Fruit fly (Drosophila melanogaster) whole organism, embryonic: ENCODE results near the gene Paf-AHalpha.

Experiments used
- Antp ChIP-seq: fragments of 200-800 bp; sonication (Bioruptor generic); optimal IDR thresholded peaks from 3 replicates; lab custom pipeline; 2016; ENCODE audit warnings: missing biosample characterization, missing genetic modification characterization
- CG10267 ChIP-seq: fragments of 200-800 bp; sonication (Bioruptor generic); optimal IDR thresholded peaks from 2 replicates; lab custom pipeline; 2018; ENCODE audit warnings: missing biosample characterization, mild to moderate bottlenecking, missing genetic modification characterization, moderate library complexity
- CG11247 ChIP-seq: fragments of 200-800 bp; sonication (Bioruptor generic); IDR thresholded peaks from 2 replicates; pipeline ENCODE4 v1.3.6; 2022; ENCODE audit warnings: missing biosample characterization, missing genetic modification characterization
- CG11456 ChIP-seq: fragments of 200-800 bp; sonication (Bioruptor generic); IDR thresholded peaks from 3 replicates; pipeline ENCODE4 v1.3.6; 2022; ENCODE audit warnings: missing biosample characterization, missing genetic modification characterization
- CG13624 ChIP-seq: fragments of 200-800 bp; sonication (Bioruptor generic); optimal IDR thresholded peaks from 2 replicates; lab custom pipeline; 2016; ENCODE audit warnings: missing biosample characterization, missing genetic modification characterization
- CG13775 ChIP-seq: fragments of 200-800 bp; sonication (Bioruptor generic); optimal IDR thresholded peaks from 3 replicates; lab custom pipeline; 2017; ENCODE audit warnings: missing biosample characterization, mild to moderate bottlenecking, missing genetic modification characterization
- CG1603 ChIP-seq: fragments of 200-800 bp; sonication (Bioruptor generic); optimal IDR thresholded peaks from 2 replicates; lab custom pipeline; 2019; ENCODE audit warnings: missing biosample characterization, mild to moderate bottlenecking, missing genetic modification characterization, moderate library complexity
- CG17186 ChIP-seq: fragments of 200-800 bp; sonication (Bioruptor generic); optimal IDR thresholded peaks from 3 replicates; lab custom pipeline; 2017; ENCODE audit warnings: missing biosample characterization, missing genetic modification reagents, missing genetic modification characterization
- CG17359 ChIP-seq: fragments of 200-800 bp; sonication (Bioruptor generic); optimal IDR thresholded peaks from 3 replicates; lab custom pipeline; 2018; ENCODE audit warnings: missing biosample characterization, mild to moderate bottlenecking, missing genetic modification characterization, moderate library complexity
- CG17829 ChIP-seq: fragments of 200-800 bp; optimal IDR thresholded peaks from 2 replicates; lab custom pipeline; 2019; ENCODE audit warnings: missing biosample characterization, mild to moderate bottlenecking, missing genetic modification characterization, moderate library complexity
- CG18011 ChIP-seq: fragments of 200-800 bp; sonication (Bioruptor generic); optimal IDR thresholded peaks from 2 replicates; lab custom pipeline; 2017; ENCODE audit warnings: missing biosample characterization, missing genetic modification characterization, mild to moderate bottlenecking, moderate library complexity, missing genotype
- CG2116 ChIP-seq: fragments of 200-800 bp; sonication (Bioruptor generic); optimal IDR thresholded peaks from 3 replicates; lab custom pipeline; 2018; ENCODE audit warnings: missing biosample characterization, mild to moderate bottlenecking, missing genetic modification characterization
- CG31441 ChIP-seq: fragments of 200-800 bp; sonication (Bioruptor generic); IDR thresholded peaks from 2 replicates; pipeline ENCODE4 v1.3.6; 2022; ENCODE audit warnings: missing biosample characterization, missing genetic modification characterization
- CG3726 ChIP-seq: fragments of 200-800 bp; sonication (Bioruptor generic); IDR thresholded peaks from 3 replicates; pipeline ENCODE4, ENCODE4 v1.3.6; 2022; ENCODE audit warnings: missing biosample characterization, missing genetic modification characterization
- CG4282 ChIP-seq: fragments of 200-800 bp; sonication (Bioruptor generic); optimal IDR thresholded peaks from 2 replicates; lab custom pipeline; 2016; ENCODE audit warnings: missing biosample characterization, missing genetic modification characterization
- CG6791 ChIP-seq: fragments of 200-800 bp; sonication (Bioruptor generic); IDR thresholded peaks from 3 replicates; pipeline ENCODE4 v1.3.6; 2022; ENCODE audit warnings: missing biosample characterization, missing genetic modification characterization; ENCODE audit not compliant: partially characterized antibody
- CG7372 ChIP-seq: fragments of 200-800 bp; sonication (Bioruptor generic); IDR thresholded peaks from 2 replicates; pipeline ENCODE4 v1.3.6; 2022; ENCODE audit warnings: missing biosample characterization, missing genetic modification characterization
- CG9797 ChIP-seq: fragments of 200-800 bp; sonication (Bioruptor generic); optimal IDR thresholded peaks from 3 replicates; lab custom pipeline; 2018; ENCODE audit warnings: missing biosample characterization, mild to moderate bottlenecking, missing genetic modification characterization
- CG9932 ChIP-seq: fragments of 200-800 bp; sonication (Bioruptor generic); IDR thresholded peaks from 2 replicates; pipeline ENCODE4 v1.3.6; 2022; ENCODE audit warnings: missing biosample characterization, missing genetic modification characterization
- CoRest ChIP-seq: fragments of 200-800 bp; sonication (Bioruptor generic); optimal IDR thresholded peaks from 3 replicates; lab custom pipeline; 2018; ENCODE audit warnings: missing biosample characterization, mild to moderate bottlenecking, missing genetic modification characterization, moderate library complexity
- Dbx ChIP-seq: fragments of 200-800 bp; sonication (Bioruptor generic); IDR thresholded peaks from 3 replicates; pipeline ENCODE4 v1.3.6; 2022; ENCODE audit warnings: missing biosample characterization, missing genetic modification characterization
- Dip2 ChIP-seq: fragments of 200-800 bp; sonication (Bioruptor generic); IDR thresholded peaks from 2 replicates; pipeline ENCODE4 v1.3.6; 2022; ENCODE audit warnings: missing biosample characterization, missing genetic modification characterization
- Dip3 ChIP-seq: fragments of 200-800 bp; sonication (Bioruptor generic); optimal IDR thresholded peaks from 3 replicates; lab custom pipeline; 2016; ENCODE audit warnings: missing biosample characterization, missing genetic modification characterization
- Dp ChIP-seq: fragments of 200-800 bp; sonication (Bioruptor generic); optimal IDR thresholded peaks from 2 replicates; lab custom pipeline; 2018; ENCODE audit warnings: missing biosample characterization, mild to moderate bottlenecking, missing genetic modification characterization, moderate library complexity
- Gsc ChIP-seq: fragments of 200-800 bp; sonication (Bioruptor generic); IDR thresholded peaks from 2 replicates; pipeline ENCODE4 v1.3.6; 2022; ENCODE audit warnings: missing biosample characterization, missing genetic modification characterization
- HLH3B ChIP-seq: fragments of 200-800 bp; sonication (Bioruptor generic); IDR thresholded peaks from 2 replicates; pipeline ENCODE4 v1.3.6; 2022; ENCODE audit warnings: missing biosample characterization, missing genetic modification characterization
- MESR4 ChIP-seq: fragments of 200-800 bp; sonication (Bioruptor generic); optimal IDR thresholded peaks from 2 replicates; lab custom pipeline; 2018; ENCODE audit warnings: missing biosample characterization, mild to moderate bottlenecking, missing genetic modification characterization, moderate library complexity
- NC2α ChIP-seq: fragments of 200-800 bp; sonication (Bioruptor generic); optimal IDR thresholded peaks from 2 replicates; lab custom pipeline; 2016; ENCODE audit warnings: missing biosample characterization, missing genetic modification characterization
- Nf-YA ChIP-seq: fragments of 200-800 bp; sonication (Bioruptor generic); IDR thresholded peaks from 2 replicates; pipeline ENCODE4 v1.3.6; 2022; ENCODE audit warnings: missing biosample characterization, missing genetic modification characterization
- Nf-YC ChIP-seq: fragments of 200-800 bp; optimal IDR thresholded peaks from 3 replicates; lab custom pipeline; 2019; ENCODE audit warnings: missing biosample characterization, mild to moderate bottlenecking, missing genetic modification characterization, moderate library complexity
- Rfx ChIP-seq: fragments of 200-800 bp; sonication (Bioruptor generic); IDR thresholded peaks from 2 replicates; pipeline ENCODE4 v1.3.6; 2022; ENCODE audit warnings: missing biosample characterization, missing genetic modification characterization
- Sin3A ChIP-seq: fragments of >200 bp; optimal IDR thresholded peaks from 2 replicates; lab custom pipeline; 2018
- Sry-δ ChIP-seq: fragments of 200-800 bp; sonication (Bioruptor generic); optimal IDR thresholded peaks from 2 replicates; lab custom pipeline; 2016; ENCODE audit warnings: missing biosample characterization, missing genetic modification characterization
- chif ChIP-seq, 2 experiments: fragments of 200-800 bp; sonication (Bioruptor generic); optimal IDR thresholded peaks; 3 replicates each; lab custom pipeline; 2016; ENCODE audit warnings: missing biosample characterization in 2 of 2, missing genetic modification characterization in 2 of 2
- crol ChIP-seq: fragments of 200-800 bp; sonication (Bioruptor generic); IDR thresholded peaks from 2 replicates; pipeline ENCODE4 v1.3.6; 2022; ENCODE audit warnings: missing biosample characterization, missing genetic modification characterization
- dysf ChIP-seq: fragments of 200-800 bp; sonication (Bioruptor generic); IDR thresholded peaks from 3 replicates; pipeline ENCODE4 v1.3.6; 2022; ENCODE audit warnings: missing biosample characterization, missing genetic modification characterization
- emc ChIP-seq: fragments of 200-800 bp; sonication (Bioruptor generic); optimal IDR thresholded peaks from 2 replicates; lab custom pipeline; 2016; ENCODE audit warnings: missing biosample characterization, missing genetic modification characterization
- eyg ChIP-seq: fragments of 200-800 bp; sonication (Bioruptor generic); optimal IDR thresholded peaks from 3 replicates; lab custom pipeline; 2016; ENCODE audit warnings: missing biosample characterization, missing genetic modification characterization
- gsb-n ChIP-seq: fragments of 200-800 bp; sonication (Bioruptor generic); optimal IDR thresholded peaks from 3 replicates; lab custom pipeline; 2018; ENCODE audit warnings: missing biosample characterization, mild to moderate bottlenecking, missing genetic modification characterization
- lab ChIP-seq: fragments of 200-800 bp; sonication (Bioruptor generic); optimal IDR thresholded peaks from 3 replicates; lab custom pipeline; 2017; ENCODE audit warnings: missing biosample characterization, missing genetic modification characterization, mild to moderate bottlenecking, moderate library complexity, missing genetic modification reagents
- lilli ChIP-seq: fragments of 200-800 bp; sonication (Bioruptor generic); optimal IDR thresholded peaks from 3 replicates; lab custom pipeline; 2016; ENCODE audit warnings: missing biosample characterization, missing genetic modification characterization
- mam ChIP-seq: fragments of 200-800 bp; sonication (Bioruptor generic); optimal IDR thresholded peaks from 3 replicates; lab custom pipeline; 2016; ENCODE audit warnings: missing biosample characterization, missing genetic modification characterization
- nerfin-1 ChIP-seq: fragments of 200-800 bp; sonication (Bioruptor generic); optimal IDR thresholded peaks from 3 replicates; lab custom pipeline; 2019; ENCODE audit warnings: missing biosample characterization, mild to moderate bottlenecking, missing genetic modification characterization, moderate library complexity
- nmo ChIP-seq: fragments of 200-800 bp; sonication (Bioruptor generic); optimal IDR thresholded peaks from 2 replicates; lab custom pipeline; 2018; ENCODE audit warnings: missing biosample characterization, mild to moderate bottlenecking, missing genetic modification characterization, moderate library complexity
- pita ChIP-seq: fragments of 200-800 bp; sonication (Bioruptor generic); optimal IDR thresholded peaks from 2 replicates; lab custom pipeline; 2017; ENCODE audit warnings: missing biosample characterization, mild to moderate bottlenecking, missing genetic modification characterization
- prd ChIP-seq, 3 experiments: fragments of >200 bp in 2 of 3; fragments of 200-800 bp in 1 of 3; sonication (Bioruptor generic) in 1 of 3; optimal IDR thresholded peaks in 2 of 3; IDR thresholded peaks in 1 of 3; 2 replicates in 2 of 3; 3 replicates in 1 of 3; pipeline versions ENCODE4 v1.3.6 to Lab custom; 2017 to 2022; ENCODE audit warnings: missing biosample characterization in 1 of 3, missing genetic modification characterization in 1 of 3
- ranshi ChIP-seq: fragments of 200-800 bp; sonication (Bioruptor generic); IDR thresholded peaks from 2 replicates; pipeline ENCODE4 v1.3.6; 2022; ENCODE audit warnings: missing biosample characterization, missing genetic modification characterization
- sd ChIP-seq: fragments of 200-800 bp; sonication (Bioruptor generic); optimal IDR thresholded peaks from 3 replicates; lab custom pipeline; 2018; ENCODE audit warnings: missing biosample characterization, mild to moderate bottlenecking, missing genetic modification characterization, moderate library complexity
- sens ChIP-seq: fragments of 200-800 bp; sonication (Bioruptor generic); peaks from one replicate; lab custom pipeline; 2016; ENCODE audit warnings: missing biosample characterization, missing genetic modification characterization
- wdn ChIP-seq: fragments of 200-800 bp; sonication (Bioruptor generic); IDR thresholded peaks from 2 replicates; pipeline ENCODE4 v1.3.6; 2022; ENCODE audit warnings: missing biosample characterization, missing genetic modification characterization
- yki ChIP-seq: fragments of >200 bp; optimal IDR thresholded peaks from 3 replicates; lab custom pipeline; 2018

The Paf-AHalpha gene

DNA sequence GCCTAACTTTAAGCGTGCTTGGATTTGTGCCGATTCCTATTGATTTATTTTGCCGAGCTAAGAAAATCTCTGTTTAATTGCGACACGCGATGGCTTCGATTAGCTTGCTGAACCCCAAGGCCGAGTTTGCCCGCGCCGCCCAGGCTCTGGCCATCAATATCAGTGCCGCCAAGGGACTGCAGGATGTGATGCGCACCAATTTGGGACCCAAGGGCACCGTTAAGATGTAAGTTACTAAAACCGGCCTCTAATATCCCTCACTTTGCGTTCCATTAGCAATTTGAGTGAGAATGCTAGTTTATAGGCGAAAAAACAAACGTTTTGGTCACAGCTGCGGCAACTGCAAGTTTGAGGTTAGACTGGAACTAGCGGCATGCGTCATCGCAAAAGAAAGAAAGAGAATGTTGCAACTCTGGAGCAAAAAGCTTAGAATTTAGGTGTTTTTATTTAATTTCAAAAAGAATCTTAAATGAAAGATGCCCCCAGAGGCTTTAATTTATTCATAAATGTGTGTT lies 38.6 kb downstream of the Paf-AHalpha start (continued):
- TF ChIP-seq HLH3B (GFP tag; lab: Robert Waterston, UW) (no peak), CG2116 (no peak), Gsc (GFP tag; lab: Robert Waterston, UW) (no peak), ranshi (GFP tag; lab: Robert Waterston, UW) (no peak), eyg (no peak), Sin3A (lab: Kevin White, UChicago) (peak; percentile 66), CG1603 (no peak), CG7372 (GFP tag; lab: Robert Waterston, UW) (no peak), CG9932 (GFP tag; lab: Robert Waterston, UW) (no peak), prd (optimal IDR thresholded peaks at IDR 0.05; lab: Kevin White, UChicago) (no peak), prd (GFP tag; IDR thresholded peaks at IDR 0.05; lab: Robert Waterston, UW) (no peak), nerfin-1 (tag; lab: Kevin White, UChicago) (no peak), dysf (GFP tag; lab: Robert Waterston, UW) (no peak), Nf-YA (no peak), gsb-n (tag; lab: Kevin White, UChicago) (no peak), CG13624 (GFP tag; lab: Kevin White, UChicago) (peak; percentile 0), CG18011 (GFP tag; lab: Kevin White, UChicago) (no peak), pita (no peak), CG9797 (peak; percentile 8), Rfx (no peak), Antp (GFP tag; lab: Kevin White, UChicago) (no peak), MESR4 (peak; percentile 80), NC2α (GFP tag; lab: Kevin White, UChicago) (no peak), Dp (GFP tag; lab: Kevin White, UChicago) (no peak), CG31441 (no peak), chif (GFP tag; optimal IDR thresholded peaks at IDR 0.05; lab: Kevin White, UChicago) (no peak), lab (GFP tag; lab: Kevin White, UChicago) (no peak), CG11247 (GFP tag; lab: Robert Waterston, UW) (no peak), yki (no peak)

DNA sequence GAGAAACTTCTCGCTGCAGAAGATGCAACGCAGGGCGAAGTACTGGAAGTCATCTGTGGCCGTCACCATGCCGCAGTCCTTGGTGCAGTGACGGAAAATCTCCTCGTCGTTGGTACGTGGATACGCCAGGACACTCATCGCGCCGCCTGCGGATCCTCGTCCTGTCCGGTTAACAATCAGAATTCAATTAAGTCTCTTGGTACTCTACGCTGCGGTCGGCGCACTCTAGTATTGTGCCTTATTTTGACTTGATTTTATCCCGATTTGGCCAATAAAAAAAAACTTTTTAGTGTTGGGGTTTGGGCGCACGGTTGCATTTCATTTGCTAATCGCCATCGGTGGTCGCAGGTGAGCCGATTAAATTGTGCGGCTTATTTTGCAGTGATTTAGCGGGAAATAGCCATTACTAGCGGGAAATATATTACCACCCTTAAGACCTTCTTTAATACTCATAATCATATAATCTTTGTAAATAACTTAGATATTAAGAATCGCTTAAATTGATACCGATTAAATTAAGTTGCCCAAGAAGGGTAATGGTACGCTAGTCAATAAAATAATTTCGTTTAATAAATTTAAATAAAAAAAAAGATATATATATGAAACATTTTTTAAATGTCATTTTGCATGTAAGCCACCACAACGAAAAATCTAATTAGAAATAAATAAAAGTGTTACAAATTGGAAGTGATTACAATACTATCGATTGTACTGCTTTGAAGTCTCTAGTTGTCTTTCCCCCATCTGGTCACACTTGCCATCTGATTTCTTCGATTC lies 39.3 kb downstream of the Paf-AHalpha start, which contains the start of the genes CG8944 and CCT6:
Gene CG8944, minus strand, starts transcription at position 327 of the 777 bp plus-strand sequence.
Gene CCT6, plus strand, starts transcription at position 744 of the 777 bp plus-strand sequence.
- peak; percentile 64 for TF ChIP-seq sens (GFP tag; lab: Kevin White, UChicago)
- no peak for TF ChIP-seq mam (GFP tag; lab: Kevin White, UChicago)
- peak; percentile 69 for TF ChIP-seq Sry-δ
- peak; percentile 41; the same call in 1 of the 3 replicates for TF ChIP-seq CG11456 (GFP tag; lab: Robert Waterston, UW)
- peak; percentile 58; the same call in 1 of the 3 replicates for TF ChIP-seq CG6791
- TF ChIP-seq Dbx (GFP tag; lab: Robert Waterston, UW), result no peak
- peak; percentile 31 for TF ChIP-seq Nf-YC (tag; lab: Kevin White, UChicago)
- TF ChIP-seq CG4282, result no peak
- no peak for TF ChIP-seq crol (GFP tag; lab: Robert Waterston, UW)
- TF ChIP-seq CG13775, result peak; percentile 29
- no peak for TF ChIP-seq Dip2 (GFP tag; lab: Robert Waterston, UW)
- TF ChIP-seq CG3726 (GFP tag; lab: Robert Waterston, UW), result no peak
- TF ChIP-seq CoRest, result peak; percentile 45
- no peak for TF ChIP-seq CG17359
- no peak for TF ChIP-seq CG17186 (GFP tag; lab: Kevin White, UChicago)
- TF ChIP-seq Dip3 (GFP tag; lab: Kevin White, UChicago), result no peak
- peak; percentile 1 for TF ChIP-seq lilli (GFP tag; lab: Kevin White, UChicago)
- TF ChIP-seq CG10267 (tag; lab: Kevin White, UChicago), result peak; percentile 40
- no peak for TF ChIP-seq sd (tag; lab: Kevin White, UChicago)
- TF ChIP-seq wdn (GFP tag; lab: Robert Waterston, UW), result no peak
- peak; percentile 29 for TF ChIP-seq nmo (GFP tag; lab: Kevin White, UChicago)
- TF ChIP-seq Rfx, result peak; percentile 57
- TF ChIP-seq CG17829 (tag; lab: Kevin White, UChicago), result peak; percentile 22
- TF ChIP-seq emc (GFP tag; lab: Kevin White, UChicago), result no peak
- TF ChIP-seq CG2116, result peak; percentile 96
